Worm (Caenorhabditis elegans) whole organism, L3 larva: ENCODE data around the gene C47D12.2.

Source experiments
- R02D3.7 ChIP-seq: fragments of 150-350 bp; optimal IDR thresholded peaks from 2 replicates; lab custom pipeline; 2014; ENCODE audit warnings: missing biosample characterization, missing genetic modification characterization
- ZK546.5 ChIP-seq: sonication (generic microtip); optimal IDR thresholded peaks from 2 replicates; lab custom pipeline; 2017; ENCODE audit warnings: missing biosample characterization, missing genetic modification characterization
- aly-2 ChIP-seq: fragments of 150-350 bp; optimal IDR thresholded peaks from 2 replicates; lab custom pipeline; 2014; ENCODE audit warnings: missing biosample characterization, missing genetic modification characterization
- ama-1 ChIP-seq: fragments of 150-350 bp; optimal IDR thresholded peaks from 2 replicates; lab custom pipeline; 2018
- ceh-16 ChIP-seq: sonication (generic microtip); optimal IDR thresholded peaks from 2 replicates; lab custom pipeline; 2017; ENCODE audit warnings: missing biosample characterization, missing genetic modification characterization
- ceh-28 ChIP-seq: fragments of 150-350 bp; optimal IDR thresholded peaks from 2 replicates; lab custom pipeline; 2014; ENCODE audit warnings: missing biosample characterization, missing genetic modification reagents, missing genetic modification characterization
- ceh-82 ChIP-seq: fragments of 150-350 bp; optimal IDR thresholded peaks from 2 replicates; lab custom pipeline; 2014; ENCODE audit warnings: missing biosample characterization, missing genetic modification characterization
- daf-12 ChIP-seq: fragments of 150-350 bp; optimal IDR thresholded peaks from 2 replicates; lab custom pipeline; 2014; ENCODE audit warnings: missing biosample characterization, missing genetic modification reagents, missing genetic modification characterization
- egl-27 ChIP-seq: sonication (generic microtip); optimal IDR thresholded peaks from 4 replicates; lab custom pipeline; 2017; ENCODE audit warnings: missing biosample characterization, missing genetic modification reagents, missing genetic modification characterization
- egl-5 ChIP-seq: fragments of 150-350 bp; optimal IDR thresholded peaks from 2 replicates; lab custom pipeline; 2017; ENCODE audit warnings: missing biosample characterization, missing genetic modification reagents, missing genetic modification characterization, inconsistent platforms
- elt-1 ChIP-seq: fragments of 150-350 bp; optimal IDR thresholded peaks from 2 replicates; lab custom pipeline; 2014; ENCODE audit warnings: missing biosample characterization, missing genetic modification characterization
- elt-2 ChIP-seq: sonication (generic microtip); optimal IDR thresholded peaks from 2 replicates; lab custom pipeline; 2016; ENCODE audit warnings: missing genetic modification reagents, mild to moderate bottlenecking, missing genetic modification characterization, missing compliant biosample characterization
- elt-3 ChIP-seq, 3 experiments: fragments of 150-350 bp in 1 of 3; sonication (generic microtip) in 2 of 3; optimal IDR thresholded peaks; 2 replicates in 2 of 3; 4 replicates in 1 of 3; lab custom pipeline; 2014 to 2017; ENCODE audit warnings: missing biosample characterization in 3 of 3, missing genetic modification characterization in 3 of 3
- fkh-10 ChIP-seq: sonication (generic microtip); optimal IDR thresholded peaks from 2 replicates; lab custom pipeline; 2017; ENCODE audit warnings: missing biosample characterization, missing genetic modification reagents, missing genetic modification characterization
- fkh-2 ChIP-seq: fragments of 150-350 bp; optimal IDR thresholded peaks from 2 replicates; lab custom pipeline; 2014; ENCODE audit warnings: missing biosample characterization, missing genetic modification reagents, missing genetic modification characterization
- fos-1 ChIP-seq: fragments of 150-350 bp; optimal IDR thresholded peaks from 2 replicates; lab custom pipeline; 2014; ENCODE audit warnings: missing biosample characterization, missing genetic modification characterization
- hmg-11 ChIP-seq: sonication (generic microtip); optimal IDR thresholded peaks from 2 replicates; lab custom pipeline; 2016; ENCODE audit warnings: missing genetic modification characterization, missing compliant biosample characterization
- jun-1 ChIP-seq: fragments of 150-350 bp; optimal IDR thresholded peaks from 2 replicates; lab custom pipeline; 2014; ENCODE audit warnings: missing biosample characterization, missing genetic modification reagents, missing genetic modification characterization
- lin-15B ChIP-seq: fragments of 150-350 bp; optimal IDR thresholded peaks from 2 replicates; lab custom pipeline; 2014; ENCODE audit warnings: missing biosample characterization, missing genetic modification characterization
- lin-39 ChIP-seq: fragments of 150-350 bp; optimal IDR thresholded peaks from 2 replicates; lab custom pipeline; 2018; ENCODE audit warnings: missing biosample characterization, missing genetic modification reagents, missing genetic modification characterization
- lsy-12 ChIP-seq: sonication (generic microtip); optimal IDR thresholded peaks from 2 replicates; lab custom pipeline; 2016; ENCODE audit warnings: mild to moderate bottlenecking, missing genetic modification characterization, missing compliant biosample characterization
- mdl-1 ChIP-seq: fragments of 150-350 bp; optimal IDR thresholded peaks from 2 replicates; lab custom pipeline; 2014; ENCODE audit warnings: missing biosample characterization, missing genetic modification characterization
- mml-1 ChIP-seq: fragments of 150-350 bp; sonication (generic microtip); optimal IDR thresholded peaks from 3 replicates; lab custom pipeline; 2014; ENCODE audit warnings: missing biosample characterization, missing genetic modification characterization
- nfya-1 ChIP-seq: sonication (generic microtip); optimal IDR thresholded peaks from 2 replicates; lab custom pipeline; 2017; ENCODE audit warnings: missing genetic modification characterization, mild to moderate bottlenecking, missing compliant biosample characterization, antibody characterized with exemption, moderate library complexity; ENCODE audit not compliant: insufficient read depth
- nhr-11 ChIP-seq: fragments of 150-350 bp; optimal IDR thresholded peaks from 2 replicates; lab custom pipeline; 2014; ENCODE audit warnings: missing biosample characterization, missing genetic modification characterization
- nhr-12 ChIP-seq: fragments of 150-350 bp; optimal IDR thresholded peaks from 2 replicates; lab custom pipeline; 2014; ENCODE audit warnings: missing biosample characterization, missing genetic modification characterization
- nhr-23 ChIP-seq: fragments of 150-350 bp; optimal IDR thresholded peaks from 2 replicates; lab custom pipeline; 2014; ENCODE audit warnings: missing biosample characterization, missing genetic modification reagents, missing genetic modification characterization
- nhr-25 ChIP-seq: sonication (generic microtip); optimal IDR thresholded peaks from 2 replicates; lab custom pipeline; 2017; ENCODE audit warnings: missing biosample characterization, missing genetic modification characterization
- nhr-28 ChIP-seq: fragments of 150-350 bp; optimal IDR thresholded peaks from 2 replicates; lab custom pipeline; 2014; ENCODE audit warnings: missing biosample characterization, missing genetic modification characterization
- nhr-43 ChIP-seq: sonication (generic microtip); optimal IDR thresholded peaks from 2 replicates; lab custom pipeline; 2016; ENCODE audit warnings: mild to moderate bottlenecking, missing genetic modification characterization, missing compliant biosample characterization; ENCODE audit not compliant: poor library complexity, severe bottlenecking
- nhr-76 ChIP-seq: fragments of 150-350 bp; sonication (generic microtip); optimal IDR thresholded peaks from 5 replicates; lab custom pipeline; 2014; ENCODE audit warnings: missing biosample characterization, missing genetic modification characterization
- nhr-77 ChIP-seq: fragments of 150-350 bp; optimal IDR thresholded peaks from 2 replicates; lab custom pipeline; 2014; ENCODE audit warnings: missing biosample characterization, missing genetic modification characterization
- pha-4 ChIP-seq: fragments of 150-350 bp; optimal IDR thresholded peaks from 2 replicates; lab custom pipeline; 2014; ENCODE audit warnings: missing biosample characterization, missing genetic modification reagents, missing genetic modification characterization
- pqm-1 ChIP-seq: fragments of 150-350 bp; optimal IDR thresholded peaks from 2 replicates; lab custom pipeline; 2017; ENCODE audit warnings: missing biosample characterization, missing genetic modification characterization, inconsistent platforms
- sea-2 ChIP-seq: fragments of 150-350 bp; sonication (generic microtip); optimal IDR thresholded peaks from 4 replicates; lab custom pipeline; 2014; ENCODE audit warnings: missing biosample characterization, missing genetic modification reagents, missing genetic modification characterization
- skn-1 ChIP-seq: fragments of 150-350 bp; optimal IDR thresholded peaks from 2 replicates; lab custom pipeline; 2014; ENCODE audit warnings: missing biosample characterization, missing genetic modification characterization
- snpc-4 ChIP-seq: fragments of 150-350 bp; optimal IDR thresholded peaks from 2 replicates; lab custom pipeline; 2014; ENCODE audit warnings: missing biosample characterization, missing genetic modification characterization
- tbx-2 ChIP-seq: sonication (generic microtip); optimal IDR thresholded peaks from 2 replicates; lab custom pipeline; 2016; ENCODE audit warnings: mild to moderate bottlenecking, missing genetic modification characterization, missing compliant biosample characterization
- unc-39 ChIP-seq: sonication (generic microtip); optimal IDR thresholded peaks from 4 replicates; lab custom pipeline; 2017; ENCODE audit warnings: missing biosample characterization, missing genetic modification characterization
- unc-62 ChIP-seq: fragments of 150-350 bp; sonication (generic microtip); optimal IDR thresholded peaks from 4 replicates; lab custom pipeline; 2014; ENCODE audit warnings: missing biosample characterization, missing genetic modification reagents, missing genetic modification characterization
- zag-1 ChIP-seq: fragments of 150-350 bp; optimal IDR thresholded peaks from 2 replicates; lab custom pipeline; 2014; ENCODE audit warnings: missing biosample characterization, missing genetic modification characterization
- ztf-11 ChIP-seq: fragments of 150-350 bp; optimal IDR thresholded peaks from 2 replicates; lab custom pipeline; 2014; ENCODE audit warnings: missing biosample characterization, missing genetic modification characterization
- ztf-4 ChIP-seq: fragments of 150-350 bp; optimal IDR thresholded peaks from 2 replicates; lab custom pipeline; 2014; ENCODE audit warnings: missing biosample characterization, missing genetic modification characterization

The C47D12.2 gene

ce11 chrII:11633509-11633908, 42.6 kb upstream of the C47D12.2 start, which contains the start of gene din-1:
Gene din-1, minus strand, starts transcription at chrII:11633609.
- TF ChIP-seq pha-4, result peak; percentile 1
- no peak for TF ChIP-seq mdl-1 (tag; lab: Kevin White, UChicago)
- TF ChIP-seq skn-1 (tag; lab: Kevin White, UChicago), result no peak

DNA sequence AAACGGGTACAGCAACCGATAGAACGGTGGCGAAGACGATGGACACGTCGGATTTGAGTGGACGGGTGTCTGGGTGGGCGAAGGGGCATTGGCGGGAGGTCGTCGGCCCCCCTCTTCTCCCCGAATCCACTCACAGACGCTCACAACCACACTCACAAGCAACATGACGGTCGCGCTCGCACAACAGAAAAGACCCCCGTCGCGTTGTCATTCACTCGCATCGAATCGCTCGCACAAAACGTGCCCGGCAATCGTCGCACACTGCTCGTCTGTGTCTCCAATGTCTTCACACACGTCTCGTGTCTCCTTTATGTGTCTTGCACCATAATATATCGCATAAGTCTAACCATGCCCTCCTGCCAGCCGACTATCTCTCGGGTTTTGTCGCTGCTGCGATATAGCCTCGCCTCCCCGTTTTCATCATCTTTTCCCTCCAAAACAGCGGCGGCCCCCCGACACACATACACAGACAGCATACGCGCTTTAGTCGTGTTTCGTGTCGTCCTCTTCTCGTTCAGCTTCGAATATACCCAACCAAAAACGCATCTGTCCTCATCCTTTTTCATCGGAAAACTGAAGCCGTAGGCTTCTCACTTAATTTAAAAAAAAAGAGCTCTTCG, 41.9 kb upstream of the C47D12.2 start:
- TF ChIP-seq ztf-4 (tag; lab: Kevin White, UChicago) (peak; percentile 64), ZK546.5 (tag; lab: Kevin White, UChicago) (no peak), lsy-12 (tag; lab: Kevin White, UChicago) (peak; percentile 81), egl-5 (peak; percentile 57), nhr-23 (peak; percentile 86), egl-27 (tag; lab: Kevin White, UChicago) (peak; percentile 85), jun-1 (peak; percentile 89), nhr-77 (tag; lab: Kevin White, UChicago) (no peak), tbx-2 (tag; lab: Kevin White, UChicago) (peak; percentile 68), nhr-12 (tag; lab: Kevin White, UChicago) (no peak), elt-1 (tag; lab: Kevin White, UChicago) (peak; percentile 12), hmg-11 (tag; lab: Kevin White, UChicago) (peak; percentile 96), unc-62 (GFP tag; lab: Kevin White, UChicago) (peak; percentile 57), ceh-28 (tag; lab: Kevin White, UChicago) (peak; percentile 58), nhr-11 (peak; percentile 85), elt-3 (tag; optimal IDR thresholded peaks at IDR 0.05; lab: Kevin White, UChicago) (no peak), mdl-1 (tag; lab: Kevin White, UChicago) (peak; percentile 82), aly-2 (tag; lab: Kevin White, UChicago) (no peak), ceh-82 (peak; percentile 41), nhr-25 (tag; lab: Kevin White, UChicago) (peak; percentile 97), skn-1 (tag; lab: Kevin White, UChicago) (peak; percentile 63), fos-1 (tag; lab: Kevin White, UChicago) (peak; percentile 53), nhr-43 (peak; percentile 86), sea-2 (peak; percentile 92), fkh-2 (tag; lab: Kevin White, UChicago) (no peak), ceh-16 (tag; lab: Kevin White, UChicago) (no peak), snpc-4 (peak; percentile 53), ztf-11 (tag; lab: Kevin White, UChicago) (no peak), elt-2 (tag; lab: Kevin White, UChicago) (peak; percentile 76), pha-4 (peak; percentile 81), ama-1 (lab: Kevin White, UChicago) (no peak), unc-39 (no peak), mml-1 (tag; lab: Kevin White, UChicago) (no peak), lin-15B (peak; percentile 69), fkh-10 (GFP tag; lab: Kevin White, UChicago) (peak; percentile 80), nfya-1 (tag; lab: Kevin White, UChicago) (peak; percentile 80), daf-12 (tag; lab: Kevin White, UChicago) (no peak), R02D3.7 (tag; lab: Kevin White, UChicago) (peak; percentile 48), nhr-28 (no peak), zag-1 (tag; lab: Kevin White, UChicago) (no peak), lin-39 (tag; lab: Kevin White, UChicago) (peak; percentile 90), nhr-76 (tag; lab: Kevin White, UChicago) (no peak), pqm-1 (peak; percentile 43)
